Fruit fly (Drosophila melanogaster) whole organism, embryonic: ENCODE data around the gene Amacr.

Experiments used
- Asciz ChIP-seq: fragments of 200-800 bp; sonication (Bioruptor generic); optimal IDR thresholded peaks from 2 replicates; lab custom pipeline; 2017; ENCODE audit warnings: missing biosample characterization, mild to moderate bottlenecking, missing genetic modification characterization, missing genetic modification reagents
- Bgb ChIP-seq: fragments of 200-800 bp; sonication (Bioruptor generic); IDR thresholded peaks from 2 replicates; pipeline ENCODE4 v1.3.6; 2022; ENCODE audit warnings: missing biosample characterization, missing genetic modification characterization; ENCODE audit not compliant: partially characterized antibody
- CG11504 ChIP-seq: fragments of 200-800 bp; sonication (Bioruptor generic); optimal IDR thresholded peaks from 3 replicates; lab custom pipeline; 2019; ENCODE audit warnings: missing biosample characterization, mild to moderate bottlenecking, missing genetic modification characterization, moderate library complexity
- CG11695 ChIP-seq: fragments of 200-800 bp; sonication (Bioruptor generic); IDR thresholded peaks from 3 replicates; pipeline ENCODE4 v1.3.6; 2022; ENCODE audit warnings: missing biosample characterization, missing genetic modification characterization
- CG12071 ChIP-seq: fragments of 200-800 bp; sonication (Bioruptor generic); optimal IDR thresholded peaks from 3 replicates; lab custom pipeline; 2018; ENCODE audit warnings: missing biosample characterization, mild to moderate bottlenecking, missing genetic modification characterization
- CG13894 ChIP-seq: fragments of 200-800 bp; sonication (Bioruptor generic); optimal IDR thresholded peaks from 3 replicates; lab custom pipeline; 2018; ENCODE audit warnings: missing biosample characterization, mild to moderate bottlenecking, missing genetic modification characterization, moderate library complexity
- CG18011 ChIP-seq: fragments of 200-800 bp; sonication (Bioruptor generic); optimal IDR thresholded peaks from 2 replicates; lab custom pipeline; 2017; ENCODE audit warnings: missing biosample characterization, missing genetic modification characterization, mild to moderate bottlenecking, moderate library complexity, missing genotype
- CG31388 ChIP-seq: fragments of 200-800 bp; sonication (Bioruptor generic); optimal IDR thresholded peaks from 2 replicates; lab custom pipeline; 2016; ENCODE audit warnings: missing biosample characterization, missing genetic modification characterization
- CG3407 ChIP-seq: fragments of 200-800 bp; sonication (Bioruptor generic); optimal IDR thresholded peaks from 2 replicates; lab custom pipeline; 2018; ENCODE audit warnings: missing biosample characterization, mild to moderate bottlenecking, missing genetic modification characterization
- CG34422 ChIP-seq: fragments of 200-800 bp; sonication (Bioruptor generic); IDR thresholded peaks from 3 replicates; pipeline ENCODE4 v1.3.6; 2022; ENCODE audit warnings: missing biosample characterization, missing genetic modification characterization
- CG4707 ChIP-seq: fragments of 200-800 bp; sonication (Bioruptor generic); optimal IDR thresholded peaks from 2 replicates; lab custom pipeline; 2018; ENCODE audit warnings: missing biosample characterization, mild to moderate bottlenecking, missing genetic modification characterization, moderate library complexity
- CG4854 ChIP-seq: fragments of 200-800 bp; sonication (Bioruptor generic); optimal IDR thresholded peaks from 2 replicates; lab custom pipeline; 2016; ENCODE audit warnings: missing biosample characterization, missing genetic modification characterization, inconsistent platforms
- CG6683 ChIP-seq: fragments of 200-800 bp; sonication (Bioruptor generic); optimal IDR thresholded peaks from 2 replicates; lab custom pipeline; 2017; ENCODE audit warnings: missing biosample characterization, mild to moderate bottlenecking, missing genetic modification characterization, missing genetic modification reagents
- CG8281 ChIP-seq: fragments of 200-800 bp; sonication (Bioruptor generic); optimal IDR thresholded peaks from 2 replicates; lab custom pipeline; 2018; ENCODE audit warnings: missing biosample characterization, mild to moderate bottlenecking, missing genetic modification characterization, moderate library complexity
- CG8944 ChIP-seq: fragments of 200-800 bp; sonication (Bioruptor generic); optimal IDR thresholded peaks from 3 replicates; lab custom pipeline; 2016; ENCODE audit warnings: missing biosample characterization, missing genetic modification characterization
- CG9437 ChIP-seq: fragments of 200-800 bp; sonication (Bioruptor generic); optimal IDR thresholded peaks from 2 replicates; lab custom pipeline; 2018; ENCODE audit warnings: missing biosample characterization, mild to moderate bottlenecking, missing genetic modification characterization
- CkIIα-i1 ChIP-seq: fragments of 200-800 bp; sonication (Bioruptor generic); IDR thresholded peaks from 2 replicates; pipeline ENCODE4 v1.3.6; 2022; ENCODE audit warnings: missing biosample characterization, missing genetic modification characterization
- Dp ChIP-seq: fragments of 200-800 bp; sonication (Bioruptor generic); optimal IDR thresholded peaks from 2 replicates; lab custom pipeline; 2018; ENCODE audit warnings: missing biosample characterization, mild to moderate bottlenecking, missing genetic modification characterization, moderate library complexity
- Gsc ChIP-seq: fragments of 200-800 bp; sonication (Bioruptor generic); IDR thresholded peaks from 2 replicates; pipeline ENCODE4 v1.3.6; 2022; ENCODE audit warnings: missing biosample characterization, missing genetic modification characterization
- H2.0 ChIP-seq: fragments of 200-800 bp; sonication (Bioruptor generic); IDR thresholded peaks from 2 replicates; pipeline ENCODE4 v1.3.6; 2022; ENCODE audit warnings: missing biosample characterization, missing genetic modification characterization
- HHEX ChIP-seq: fragments of 200-800 bp; sonication (Bioruptor generic); optimal IDR thresholded peaks from 3 replicates; lab custom pipeline; 2017; ENCODE audit warnings: missing biosample characterization, mild to moderate bottlenecking, missing genetic modification characterization, missing genetic modification reagents
- Hand ChIP-seq: fragments of 200-800 bp; sonication (Bioruptor generic); optimal IDR thresholded peaks from 2 replicates; lab custom pipeline; 2017; ENCODE audit warnings: mild to moderate bottlenecking, missing biosample characterization, missing genetic modification reagents, missing genetic modification characterization
- HmgD ChIP-seq: fragments of 200-800 bp; sonication (Bioruptor generic); optimal IDR thresholded peaks from 3 replicates; lab custom pipeline; 2016; ENCODE audit warnings: missing biosample characterization, missing genetic modification characterization
- Kr ChIP-seq: fragments of 200-800 bp; sonication (Bioruptor generic); optimal IDR thresholded peaks from 2 replicates; lab custom pipeline; 2017; ENCODE audit warnings: missing biosample characterization, mild to moderate bottlenecking, missing genetic modification characterization
- Lim3 ChIP-seq: fragments of 200-800 bp; sonication (Bioruptor generic); IDR thresholded peaks from 2 replicates; pipeline ENCODE4 v1.3.6; 2022; ENCODE audit warnings: missing biosample characterization, missing genetic modification characterization
- Myb ChIP-seq: fragments of 200-800 bp; sonication (Bioruptor generic); optimal IDR thresholded peaks from 2 replicates; lab custom pipeline; 2016; ENCODE audit warnings: missing biosample characterization, missing genetic modification characterization
- NC2α ChIP-seq: fragments of 200-800 bp; sonication (Bioruptor generic); optimal IDR thresholded peaks from 2 replicates; lab custom pipeline; 2016; ENCODE audit warnings: missing biosample characterization, missing genetic modification characterization
- NFAT ChIP-seq: fragments of 200-800 bp; sonication (Bioruptor generic); IDR thresholded peaks from 2 replicates; pipeline ENCODE4 v1.3.6; 2022; ENCODE audit warnings: missing biosample characterization, missing genetic modification characterization
- Oli ChIP-seq: fragments of 200-800 bp; sonication (Bioruptor generic); optimal IDR thresholded peaks from 2 replicates; lab custom pipeline; 2018; ENCODE audit warnings: missing biosample characterization, mild to moderate bottlenecking, missing genetic modification characterization, moderate library complexity
- Scr ChIP-seq: fragments of 200-800 bp; sonication (Bioruptor generic); IDR thresholded peaks from 2 replicates; pipeline ENCODE4 v1.3.6; 2022; ENCODE audit warnings: missing biosample characterization, missing genetic modification characterization; ENCODE audit not compliant: partially characterized antibody
- Sry-β ChIP-seq: fragments of 200-800 bp; sonication (Bioruptor generic); optimal IDR thresholded peaks from 2 replicates; lab custom pipeline; 2018; ENCODE audit warnings: missing biosample characterization, mild to moderate bottlenecking, missing genetic modification characterization, moderate library complexity
- ab ChIP-seq: fragments of 200-800 bp; sonication (Bioruptor generic); optimal IDR thresholded peaks from 2 replicates; lab custom pipeline; 2016; ENCODE audit warnings: missing biosample characterization, missing genetic modification characterization
- abd-A ChIP-seq: fragments of 200-800 bp; sonication (Bioruptor generic); optimal IDR thresholded peaks from 3 replicates; lab custom pipeline; 2019; ENCODE audit warnings: missing biosample characterization, mild to moderate bottlenecking, missing genetic modification characterization, moderate library complexity
- bcd ChIP-seq: fragments of 200-800 bp; sonication (Bioruptor generic); optimal IDR thresholded peaks from 2 replicates; lab custom pipeline; 2017; ENCODE audit warnings: missing biosample characterization, mild to moderate bottlenecking, missing genetic modification characterization
- br ChIP-seq: fragments of >200 bp; optimal IDR thresholded peaks from 2 replicates; lab custom pipeline; 2017
- caup ChIP-seq: fragments of 200-800 bp; sonication (Bioruptor generic); optimal IDR thresholded peaks from 3 replicates; lab custom pipeline; 2017; ENCODE audit warnings: missing biosample characterization, mild to moderate bottlenecking, missing genetic modification characterization, moderate library complexity; ENCODE audit not compliant: severe bottlenecking
- chinmo ChIP-seq: fragments of 200-800 bp; sonication (Bioruptor generic); IDR thresholded peaks from 4 replicates; pipeline ENCODE4 v1.3.6; 2022; ENCODE audit warnings: missing biosample characterization, missing genetic modification characterization; ENCODE audit not compliant: partially characterized antibody
- cwo ChIP-seq: fragments of 200-800 bp; sonication (Bioruptor generic); optimal IDR thresholded peaks from 3 replicates; lab custom pipeline; 2017; ENCODE audit warnings: missing biosample characterization, missing genetic modification characterization, mild to moderate bottlenecking, moderate library complexity, missing genetic modification reagents
- dmrt11E ChIP-seq: fragments of 200-800 bp; sonication (Bioruptor generic); optimal IDR thresholded peaks from 3 replicates; lab custom pipeline; 2018; ENCODE audit warnings: missing biosample characterization, mild to moderate bottlenecking, missing genetic modification characterization, moderate library complexity
- dmrt99B ChIP-seq: fragments of 200-800 bp; sonication (Bioruptor generic); optimal IDR thresholded peaks from 2 replicates; lab custom pipeline; 2018; ENCODE audit warnings: missing biosample characterization, mild to moderate bottlenecking, missing genetic modification characterization, moderate library complexity
- exex ChIP-seq: fragments of 200-800 bp; sonication (Bioruptor generic); optimal IDR thresholded peaks from 4 replicates; lab custom pipeline; 2018; ENCODE audit warnings: missing biosample characterization, mild to moderate bottlenecking, missing genetic modification characterization, moderate library complexity
- gce ChIP-seq: fragments of 200-800 bp; sonication (Bioruptor generic); IDR thresholded peaks from 3 replicates; pipeline ENCODE4 v1.3.6; 2022; ENCODE audit warnings: missing biosample characterization, missing genetic modification characterization
- gcm ChIP-seq: fragments of 200-800 bp; sonication (Bioruptor generic); optimal IDR thresholded peaks from 2 replicates; lab custom pipeline; 2019; ENCODE audit warnings: missing biosample characterization, mild to moderate bottlenecking, missing genetic modification characterization, moderate library complexity
- kah ChIP-seq: fragments of 200-800 bp; sonication (Bioruptor generic); optimal IDR thresholded peaks from 2 replicates; lab custom pipeline; 2018; ENCODE audit warnings: missing biosample characterization, mild to moderate bottlenecking, missing genetic modification characterization
- knrl ChIP-seq: fragments of 200-800 bp; sonication (Bioruptor generic); IDR thresholded peaks from 3 replicates; pipeline ENCODE4 v1.3.6; 2022; ENCODE audit warnings: missing biosample characterization, missing genetic modification characterization; ENCODE audit not compliant: partially characterized antibody
- mirr ChIP-seq: fragments of 200-800 bp; sonication (Bioruptor generic); optimal IDR thresholded peaks from 3 replicates; lab custom pipeline; 2018; ENCODE audit warnings: missing biosample characterization, mild to moderate bottlenecking, missing genetic modification characterization
- org-1 ChIP-seq: fragments of 200-800 bp; sonication (Bioruptor generic); optimal IDR thresholded peaks from 2 replicates; lab custom pipeline; 2017; ENCODE audit warnings: missing biosample characterization, missing genetic modification characterization
- otp ChIP-seq: fragments of 200-800 bp; sonication (Bioruptor generic); IDR thresholded peaks from 3 replicates; pipeline ENCODE4, ENCODE4 v1.3.6; 2022; ENCODE audit warnings: missing biosample characterization, missing genetic modification characterization
- rib ChIP-seq: fragments of 200-800 bp; sonication (Bioruptor generic); IDR thresholded peaks from 2 replicates; pipeline ENCODE4 v1.3.6; 2022; ENCODE audit warnings: missing biosample characterization, missing genetic modification characterization
- tx ChIP-seq: fragments of 200-800 bp; sonication (Bioruptor generic); optimal IDR thresholded peaks from 2 replicates; lab custom pipeline; 2016; ENCODE audit warnings: missing biosample characterization, missing genetic modification characterization
- zen ChIP-seq: fragments of 200-800 bp; sonication (Bioruptor generic); optimal IDR thresholded peaks from 3 replicates; lab custom pipeline; 2018; ENCODE audit warnings: missing biosample characterization, mild to moderate bottlenecking, missing genetic modification characterization, moderate library complexity

Gene Amacr

DNA sequence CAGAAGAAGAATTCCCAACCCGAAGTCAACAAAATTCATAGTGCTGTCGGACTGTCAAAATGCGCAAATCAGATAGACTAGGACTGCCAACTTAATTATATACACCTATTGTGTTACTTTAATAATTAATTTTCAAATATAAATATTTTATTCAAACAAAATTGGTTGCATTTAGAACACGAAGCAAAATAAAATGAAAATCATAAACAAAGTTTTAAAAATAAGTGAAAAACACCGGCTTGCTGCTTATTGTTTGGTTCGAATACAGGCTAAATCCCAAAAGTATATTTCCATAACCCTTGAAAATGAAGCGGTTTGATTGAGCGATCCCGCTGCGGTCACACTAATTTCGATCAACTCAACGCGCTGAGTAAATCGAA is 5.7 kb upstream of the Amacr start, which contains the start of the genes Rhau and dia (continued):
- TF ChIP-seq cwo (GFP tag; lab: Kevin White, UChicago) (no peak), CkIIα-i1 (GFP tag; lab: Robert Waterston, UW) (no peak), CG9437 (no peak), dmrt99B (tag; lab: Kevin White, UChicago) (no peak), CG18011 (GFP tag; lab: Kevin White, UChicago) (no peak), Dp (GFP tag; lab: Kevin White, UChicago) (peak; percentile 66), CG34422 (no peak), Kr (GFP tag; lab: Kevin White, UChicago) (no peak), NFAT (0 out of 2 replicates have a peak, but pooled peaks have one; percentile 33), H2.0 (GFP tag; lab: Robert Waterston, UW) (no peak), CG11504 (tag; lab: Kevin White, UChicago) (no peak), Hand (GFP tag; lab: Kevin White, UChicago) (no peak), CG4707 (no peak), br (lab: Kevin White, UChicago) (no peak), Myb (GFP tag; lab: Kevin White, UChicago) (no peak), Scr (GFP tag; lab: Robert Waterston, UW) (peak; percentile 28; the same call in 1 of the 2 replicates), CG4854 (GFP tag; lab: Kevin White, UChicago) (no peak), caup (no peak), CG8281 (tag; lab: Kevin White, UChicago) (no peak), CG11695 (no peak), CG3407 (GFP tag; lab: Kevin White, UChicago) (no peak), tx (GFP tag; lab: Kevin White, UChicago) (no peak), kah (GFP tag; lab: Kevin White, UChicago) (no peak), dmrt11E (tag; lab: Kevin White, UChicago) (no peak), CG31388 (GFP tag; lab: Kevin White, UChicago) (no peak), org-1 (GFP tag; lab: Kevin White, UChicago) (no peak), Oli (tag; lab: Kevin White, UChicago) (no peak), zen (tag; lab: Kevin White, UChicago) (peak; percentile 39), Gsc (GFP tag; lab: Robert Waterston, UW) (no peak), ab (GFP tag; lab: Kevin White, UChicago) (no peak), rib (GFP tag; lab: Robert Waterston, UW) (no peak), CG13894 (tag; lab: Kevin White, UChicago) (no peak), exex (tag; lab: Kevin White, UChicago) (peak; percentile 21), CG8944 (GFP tag; lab: Kevin White, UChicago) (no peak), HHEX (GFP tag; lab: Kevin White, UChicago) (no peak), CG12071 (GFP tag; lab: Kevin White, UChicago) (no peak), gce (GFP tag; lab: Robert Waterston, UW) (no peak), otp (GFP tag; lab: Robert Waterston, UW) (no peak), Lim3 (GFP tag; lab: Robert Waterston, UW) (no peak), abd-A (tag; lab: Kevin White, UChicago) (no peak), knrl (peak; percentile 24; the same call in 1 of the 3 replicates), Sry-β (no peak), Asciz (no peak), NC2α (no peak), chinmo (no peak), Bgb (GFP tag; lab: Robert Waterston, UW) (no peak), bcd (GFP tag; lab: Kevin White, UChicago) (no peak), HmgD (GFP tag; lab: Kevin White, UChicago) (peak; percentile 42), mirr (GFP tag; lab: Kevin White, UChicago) (no peak), CG6683 (GFP tag; lab: Kevin White, UChicago) (no peak), gcm (no peak)
